Worm (Caenorhabditis elegans): ENCODE measurements around the gene pals-24.

- no peak for TF ChIP-seq sea-1 (GFP tag; conservative IDR thresholded peaks at IDR 0.05)
- no peak for TF ChIP-seq hnd-1 (tag; optimal IDR thresholded peaks at IDR 0.05)
- TF ChIP-seq ama-1 (optimal IDR thresholded peaks at IDR 0.05) = no peak
- no peak for TF ChIP-seq flt-1 (GFP tag; IDR thresholded peaks at IDR 0.05)
- no peak for TF ChIP-seq hmbx-1 (tag; optimal IDR thresholded peaks at IDR 0.05)
- TF ChIP-seq F13C5.2 (tag; optimal IDR thresholded peaks at IDR 0.05) = no peak
- TF ChIP-seq hmg-4 (GFP tag; optimal IDR thresholded peaks at IDR 0.05) = no peak
- TF ChIP-seq aly-1 (tag; optimal IDR thresholded peaks at IDR 0.05) = no peak
- TF ChIP-seq tbx-37 (GFP tag; conservative IDR thresholded peaks at IDR 0.05) = no peak
- TF ChIP-seq ceh-13 (GFP tag; optimal IDR thresholded peaks at IDR 0.05) = no peak
- no peak for TF ChIP-seq pes-1 (GFP tag; IDR thresholded peaks at IDR 0.05)
These were observed 44.5 kb downstream of the pals-24 start, which contains the start of gene F40G9.8 for ce11 chrIII:164775-165174.
